Fruit fly (Drosophila melanogaster): ENCODE measurements around the gene Nph.

DNA sequence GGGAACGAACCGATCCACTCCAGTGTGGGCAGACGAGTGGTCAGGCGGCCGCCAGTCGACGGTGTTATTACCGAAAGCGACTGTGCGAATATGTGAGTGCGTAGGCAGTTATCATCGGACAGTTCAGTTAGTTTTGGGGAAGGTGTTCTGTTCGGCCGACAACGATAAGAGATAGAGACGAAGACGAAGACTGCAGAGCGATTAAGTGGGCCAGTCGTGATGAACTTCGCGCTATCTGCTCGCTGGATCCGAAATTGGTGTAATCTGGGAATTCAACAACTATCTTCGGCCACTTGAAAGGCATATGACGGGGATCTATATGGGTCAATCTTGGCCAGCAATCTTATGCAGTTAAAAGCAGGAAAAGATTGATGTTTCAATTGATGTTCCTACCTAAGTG, 4.5 kb upstream of the Nph start, which contains the start of gene CG7912:
- TF ChIP-seq psq (optimal IDR thresholded peaks at IDR 0.05) (no peak), Sin3A (optimal IDR thresholded peaks at IDR 0.05) (no peak), ttk (optimal IDR thresholded peaks at IDR 0.05) (no peak), h (optimal IDR thresholded peaks at IDR 0.05) (no peak), insv (optimal IDR thresholded peaks at IDR 0.05) (no peak), Myc (optimal IDR thresholded peaks at IDR 0.05) (no peak)
